Worm (Caenorhabditis elegans): Measurements from ENCODE around the gene pno-1.
A peak's percentile ranks its signal among the peaks of the same experiment; 100 is the strongest.

The pno-1 gene

ce11 chrII:9774653-9775052 lies 32.0 kb upstream of the pno-1 start (continued):
- TF ChIP-seq C38D4.7 (GFP tag; optimal IDR thresholded peaks at IDR 0.05) (peak; percentile 81), pag-3 (tag; optimal IDR thresholded peaks at IDR 0.05; ENCODE audit: borderline replicate concordance) (no peak), ceh-9 (tag; optimal IDR thresholded peaks at IDR 0.05) (peak; percentile 62), zip-5 (tag; optimal IDR thresholded peaks at IDR 0.05) (peak; percentile 43), sox-2 (GFP tag; IDR thresholded peaks at IDR 0.05) (peak; percentile 83), ama-1 (optimal IDR thresholded peaks at IDR 0.05) (no peak), ceh-14 (tag; optimal IDR thresholded peaks at IDR 0.05) (peak; percentile 87), eyg-1 (tag; optimal IDR thresholded peaks at IDR 0.05) (peak; percentile 64), ztf-16 (tag; optimal IDR thresholded peaks at IDR 0.05) (peak; percentile 86), nhr-11 (tag; optimal IDR thresholded peaks at IDR 0.05) (no peak), dve-1 (tag; optimal IDR thresholded peaks at IDR 0.05) (peak; percentile 83), pha-2 (tag; optimal IDR thresholded peaks at IDR 0.05) (peak; percentile 78), F13H6.1 (tag; optimal IDR thresholded peaks at IDR 0.05) (peak; percentile 41), hlh-30 (tag; optimal IDR thresholded peaks at IDR 0.05; ENCODE audit: insufficient read depth) (peak; percentile 2), Y22D7AL.16 (tag; optimal IDR thresholded peaks at IDR 0.05) (peak; percentile 66), unc-55 (GFP tag; optimal IDR thresholded peaks at IDR 0.05) (no peak), pat-9 (tag; optimal IDR thresholded peaks at IDR 0.05) (peak; percentile 70), ceh-6 (GFP tag; optimal IDR thresholded peaks at IDR 0.05) (peak; percentile 84), ceh-2 (tag; optimal IDR thresholded peaks at IDR 0.05) (peak; percentile 76), ceh-18 (tag; optimal IDR thresholded peaks at IDR 0.05) (peak; percentile 10)

- TF ChIP-seq F13H6.1 (tag; optimal IDR thresholded peaks at IDR 0.05) (no peak), ets-4 (tag; optimal IDR thresholded peaks at IDR 0.05) (no peak), ceh-22 (tag; optimal IDR thresholded peaks at IDR 0.05) (no peak), madf-2 (tag; optimal IDR thresholded peaks at IDR 0.05) (no peak)
Observed at ce11 chrII:9773892-9774581, 31.4 kb upstream of the pno-1 start, which contains the start of gene ZK1321.4. Gene ZK1321.4, minus strand, starts transcription at chrII:9773942.

ce11 chrII:9769797-9770520 lies 27.3 kb upstream of the pno-1 start, which contains the start of gene aqp-10:
Gene aqp-10, minus strand, starts transcription at chrII:9769847.
- TF ChIP-seq tbx-2 (tag; optimal IDR thresholded peaks at IDR 0.05) (peak; percentile 47), elt-2 (tag; optimal IDR thresholded peaks at IDR 0.05) (peak; percentile 50), hlh-30 (tag; optimal IDR thresholded peaks at IDR 0.05; ENCODE audit: insufficient read depth) (peak; percentile 24), sox-4 (tag; optimal IDR thresholded peaks at IDR 0.05) (no peak), ceh-19 (GFP tag; optimal IDR thresholded peaks at IDR 0.05) (no peak), nfya-1 (tag; optimal IDR thresholded peaks at IDR 0.05) (peak; percentile 68)

ce11 chrII:9764696-9765095 lies 22.0 kb upstream of the pno-1 start:
- TF ChIP-seq T23F11.4 (GFP tag; optimal IDR thresholded peaks at IDR 0.05) (no peak), pha-4 (tag; optimal IDR thresholded peaks at IDR 0.05) (no peak), unc-55 (GFP tag; optimal IDR thresholded peaks at IDR 0.05) (peak; percentile 62), unc-42 (tag; optimal IDR thresholded peaks at IDR 0.05) (no peak), ama-1 (optimal IDR thresholded peaks at IDR 0.05) (no peak), nhr-232 (tag; optimal IDR thresholded peaks at IDR 0.05) (no peak), hlh-8 (tag; optimal IDR thresholded peaks at IDR 0.05) (no peak)

- TF ChIP-seq ceh-19 (GFP tag; optimal IDR thresholded peaks at IDR 0.05), result no peak
- TF ChIP-seq F13H6.1 (tag; optimal IDR thresholded peaks at IDR 0.05), result no peak
- no peak for TF ChIP-seq rnt-1 (tag; optimal IDR thresholded peaks at IDR 0.05)
- TF ChIP-seq nhr-232 (tag; optimal IDR thresholded peaks at IDR 0.05), result no peak
- no peak for TF ChIP-seq che-1 (tag; optimal IDR thresholded peaks at IDR 0.05)
- no peak for TF ChIP-seq lin-11 (tag; optimal IDR thresholded peaks at IDR 0.05)
- TF ChIP-seq hlh-8 (tag; optimal IDR thresholded peaks at IDR 0.05), result no peak
- TF ChIP-seq syd-9 (tag; optimal IDR thresholded peaks at IDR 0.05), result no peak
- no peak for TF ChIP-seq tbx-7 (tag; optimal IDR thresholded peaks at IDR 0.05)
Observed at ce11 chrII:9759382-9759781, 16.7 kb upstream of the pno-1 start.
